Worm (Caenorhabditis elegans): Measurements from ENCODE around the gene jmjd-3.2.

Gene jmjd-3.2

DNA sequence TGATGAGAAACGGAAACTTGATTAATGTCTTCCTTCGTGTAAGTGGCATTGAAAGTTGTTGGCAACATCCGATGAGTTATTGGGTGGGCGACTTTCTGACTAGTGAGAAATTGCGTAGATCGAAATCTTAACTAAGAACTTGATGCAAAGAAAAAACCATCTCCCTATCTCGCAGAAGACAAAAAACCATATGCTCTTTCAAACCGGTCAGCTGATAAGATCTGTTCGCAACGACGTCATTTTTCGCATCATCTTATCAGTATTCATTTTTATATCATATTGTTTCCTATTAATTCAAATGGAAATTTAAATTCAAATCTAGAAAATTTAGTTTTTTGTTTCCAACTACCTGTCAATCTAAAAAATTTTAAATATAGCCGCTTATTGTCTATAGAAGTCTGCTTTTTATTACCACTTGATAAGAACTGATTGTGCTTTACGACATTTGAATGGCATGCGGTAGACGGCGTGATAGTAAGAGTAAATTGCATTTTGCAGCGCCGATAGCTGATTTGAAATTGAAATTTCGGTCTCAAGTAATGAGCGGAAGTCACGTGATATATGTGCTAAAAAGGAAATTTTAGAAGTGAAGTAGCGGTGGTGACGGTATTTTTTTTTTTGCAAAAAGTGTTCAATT, 52.5 kb downstream of the jmjd-3.2 start (continued):
- TF ChIP-seq nhr-28 (tag; optimal IDR thresholded peaks at IDR 0.05) (peak; percentile 65), Y5F2A.4 (GFP tag; optimal IDR thresholded peaks at IDR 0.05) (no peak), madf-9 (GFP tag; conservative IDR thresholded peaks at IDR 0.05) (no peak), daf-12 (tag; optimal IDR thresholded peaks at IDR 0.05) (no peak), fos-1 (tag; optimal IDR thresholded peaks at IDR 0.05) (no peak), T20F7.1 (GFP tag; optimal IDR thresholded peaks at IDR 0.05) (peak; percentile 54), pqm-1 (tag; optimal IDR thresholded peaks at IDR 0.05) (peak; percentile 69), tag-97 (GFP tag; IDR thresholded peaks at IDR 0.05) (no peak)

ce11 chrX:14502116-14502587, 54.1 kb downstream of the jmjd-3.2 start:
- TF ChIP-seq daf-19 (GFP tag; conservative IDR thresholded peaks at IDR 0.05) = no peak
- peak in 1 of 2 experiments; percentile 71 for TF ChIP-seq hif-1 (tag; optimal IDR thresholded peaks at IDR 0.05)
- TF ChIP-seq tra-1 (GFP tag; IDR thresholded peaks at IDR 0.05) = peak; percentile 71; the same call in 1 of the 2 replicates
- peak; percentile 80 for TF ChIP-seq mep-1 (tag; optimal IDR thresholded peaks at IDR 0.05)
- peak; percentile 47; the same call in 1 of the 2 replicates for TF ChIP-seq lin-38 (GFP tag; IDR thresholded peaks at IDR 0.05)
- no peak for TF ChIP-seq Y48G9A.11 (GFP tag; IDR thresholded peaks at IDR 0.05)
- TF ChIP-seq T20F7.1 (GFP tag; optimal IDR thresholded peaks at IDR 0.05) = peak; percentile 80
- no peak for TF ChIP-seq skn-1 (tag; optimal IDR thresholded peaks at IDR 0.05)
- no peak for TF ChIP-seq unc-39 (tag; optimal IDR thresholded peaks at IDR 0.05)
- peak; percentile 96 for TF ChIP-seq ceh-20 (GFP tag; IDR thresholded peaks at IDR 0.05)
- TF ChIP-seq dpl-1 (GFP tag; optimal IDR thresholded peaks at IDR 0.05) = peak; percentile 12
- TF ChIP-seq lin-29 (GFP tag; IDR thresholded peaks at IDR 0.05) = no peak; the same call in 1 of the 2 replicates
- TF ChIP-seq mdt-29 (GFP tag; IDR thresholded peaks at IDR 0.05) = 0 out of 2 replicates have a peak, but pooled peaks have one; percentile 63
- TF ChIP-seq F49E8.2 (tag; optimal IDR thresholded peaks at IDR 0.05; ENCODE audit: borderline replicate concordance) = no peak
- TF ChIP-seq php-3 (GFP tag; IDR thresholded peaks at IDR 0.05) = peak; percentile 97
- TF ChIP-seq nhr-102 (tag; optimal IDR thresholded peaks at IDR 0.05) = peak; percentile 94
- TF ChIP-seq cey-2 (tag; optimal IDR thresholded peaks at IDR 0.05; ENCODE audit: borderline replicate concordance, insufficient read depth) = peak; percentile 24
- peak in 1 of 2 experiments; percentile 81 for TF ChIP-seq mdl-1 (tag; optimal IDR thresholded peaks at IDR 0.05)
- TF ChIP-seq nhr-11 (tag; optimal IDR thresholded peaks at IDR 0.05) = no peak
- peak; percentile 90 for TF ChIP-seq aha-1 (tag)
- no peak for TF ChIP-seq nhr-111 (GFP tag; optimal IDR thresholded peaks at IDR 0.05)
- TF ChIP-seq rbr-2 (tag; optimal IDR thresholded peaks at IDR 0.05) = no peak
- peak; percentile 77 for TF ChIP-seq gei-8 (GFP tag; optimal IDR thresholded peaks at IDR 0.05)
- no peak for TF ChIP-seq ceh-82 (tag; optimal IDR thresholded peaks at IDR 0.05)
- peak; percentile 92 for TF ChIP-seq nhr-48 (tag; optimal IDR thresholded peaks at IDR 0.05)
- TF ChIP-seq hlh-11 (tag; optimal IDR thresholded peaks at IDR 0.05) = peak; percentile 95
- TF ChIP-seq nhr-237 (tag; optimal IDR thresholded peaks at IDR 0.05) = no peak
- TF ChIP-seq zfp-2 (tag; optimal IDR thresholded peaks at IDR 0.05) = no peak
- TF ChIP-seq zag-1 (tag; optimal IDR thresholded peaks at IDR 0.05) = no peak
- TF ChIP-seq duxl-1 (tag; optimal IDR thresholded peaks at IDR 0.05; ENCODE audit: poor library complexity) = no peak
- TF ChIP-seq egl-43 (GFP tag; IDR thresholded peaks at IDR 0.05) = no peak
- TF ChIP-seq snpc-4 (tag; optimal IDR thresholded peaks at IDR 0.05) = no peak
- peak; percentile 76 for TF ChIP-seq pqm-1 (tag; optimal IDR thresholded peaks at IDR 0.05)
- no peak for TF ChIP-seq mxl-2 (GFP tag; conservative IDR thresholded peaks at IDR 0.05)
- peak; percentile 14; the same call in 1 of the 2 replicates for TF ChIP-seq zfp-3 (GFP tag; conservative IDR thresholded peaks at IDR 0.05)
- TF ChIP-seq Y105C5A.15 (GFP tag; IDR thresholded peaks at IDR 0.05) = no peak
- peak; percentile 97 for TF ChIP-seq dve-1 (tag; optimal IDR thresholded peaks at IDR 0.05; ENCODE audit: insufficient read depth)
- TF ChIP-seq lim-7 (GFP tag; IDR thresholded peaks at IDR 0.05) = no peak
- TF ChIP-seq D1046.2 (GFP tag; IDR thresholded peaks at IDR 0.05) = no peak
- peak; percentile 92 for TF ChIP-seq hlh-30 (tag; optimal IDR thresholded peaks at IDR 0.05; ENCODE audit: insufficient read depth)
- TF ChIP-seq fos-1 (tag; optimal IDR thresholded peaks at IDR 0.05) = no peak
- no peak for TF ChIP-seq F26F4.8 (GFP tag; conservative IDR thresholded peaks at IDR 0.05)

Data from whole organism, L4 larva.